Worm (Caenorhabditis elegans) whole organism, L3 larva: ENCODE data around the gene C39B10.7.

Source experiments
- pha-4 ChIP-seq: fragments of 150-350 bp; optimal IDR thresholded peaks from 2 replicates; lab custom pipeline; 2014; ENCODE audit warnings: missing biosample characterization, missing genetic modification reagents, missing genetic modification characterization
- skn-1 ChIP-seq: fragments of 150-350 bp; optimal IDR thresholded peaks from 2 replicates; lab custom pipeline; 2014; ENCODE audit warnings: missing biosample characterization, missing genetic modification characterization
- ztf-11 ChIP-seq: fragments of 150-350 bp; optimal IDR thresholded peaks from 2 replicates; lab custom pipeline; 2014; ENCODE audit warnings: missing biosample characterization, missing genetic modification characterization

DNA sequence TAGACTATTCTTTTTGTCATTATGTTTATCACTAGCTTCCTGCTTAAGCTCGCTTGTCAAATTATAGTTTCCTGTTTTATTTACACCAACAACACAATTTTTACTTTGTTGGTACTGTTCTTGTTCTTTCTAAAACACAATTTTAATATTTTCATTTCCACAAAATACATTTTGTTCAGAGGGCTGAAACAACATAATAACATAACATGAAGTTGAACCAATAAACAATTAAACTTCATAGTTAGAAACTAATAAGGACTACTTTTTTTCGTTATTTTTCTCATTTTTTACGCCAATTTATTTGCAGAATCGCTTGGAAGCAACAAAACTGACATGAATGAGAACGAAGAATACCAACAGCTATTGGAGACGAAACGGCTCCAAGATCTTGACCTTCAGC is 32.8 kb upstream of the C39B10.7 start, which contains the start of gene C39B10.3:
- no peak for TF ChIP-seq ztf-11 (tag; lab: Kevin White, UChicago)
- TF ChIP-seq pha-4 (tag; lab: Kevin White, UChicago) = no peak
- no peak for TF ChIP-seq skn-1
